Fruit fly (Drosophila melanogaster) whole organism, embryonic: ENCODE results near the gene mRpL4.
A peak's percentile ranks its signal among the peaks of the same experiment; 100 is the strongest.

Source experiments
- CG10274 ChIP-seq: fragments of 200-800 bp; sonication (Bioruptor generic); optimal IDR thresholded peaks from 3 replicates; lab custom pipeline; 2017; ENCODE audit warnings: missing biosample characterization, mild to moderate bottlenecking, missing genetic modification characterization
- CG11093 ChIP-seq: fragments of 200-800 bp; sonication (Bioruptor generic); IDR thresholded peaks from 3 replicates; pipeline ENCODE4 v1.3.6; 2022; ENCODE audit warnings: missing biosample characterization, missing genetic modification characterization
- CG12104 ChIP-seq: fragments of 200-800 bp; sonication (Bioruptor generic); optimal IDR thresholded peaks from 3 replicates; lab custom pipeline; 2016; ENCODE audit warnings: missing biosample characterization, missing genetic modification characterization
- CG12744 ChIP-seq: fragments of 200-800 bp; sonication (Bioruptor generic); optimal IDR thresholded peaks from 2 replicates; lab custom pipeline; 2016; ENCODE audit warnings: missing biosample characterization, missing genetic modification characterization
- CG12769 ChIP-seq: fragments of 200-800 bp; sonication (Bioruptor generic); optimal IDR thresholded peaks from 2 replicates; lab custom pipeline; 2019; ENCODE audit warnings: missing biosample characterization, mild to moderate bottlenecking, missing genetic modification characterization, moderate library complexity
- CG13775 ChIP-seq: fragments of 200-800 bp; sonication (Bioruptor generic); optimal IDR thresholded peaks from 3 replicates; lab custom pipeline; 2017; ENCODE audit warnings: missing biosample characterization, mild to moderate bottlenecking, missing genetic modification characterization
- CG14710 ChIP-seq: fragments of 200-800 bp; sonication (Bioruptor generic); optimal IDR thresholded peaks from 3 replicates; lab custom pipeline; 2019; ENCODE audit warnings: missing biosample characterization, mild to moderate bottlenecking, missing genetic modification characterization, moderate library complexity
- CG1792 ChIP-seq: fragments of 200-800 bp; sonication (Bioruptor generic); optimal IDR thresholded peaks from 2 replicates; lab custom pipeline; 2016; ENCODE audit warnings: missing biosample characterization, missing genetic modification characterization
- CG18476 ChIP-seq: fragments of 200-800 bp; sonication (Bioruptor generic); optimal IDR thresholded peaks from 2 replicates; lab custom pipeline; 2016; ENCODE audit warnings: missing biosample characterization, mild to moderate bottlenecking, missing genetic modification characterization
- CG32772 ChIP-seq: fragments of 200-800 bp; sonication (Bioruptor generic); IDR thresholded peaks from 2 replicates; pipeline ENCODE4 v1.3.6; 2022; ENCODE audit warnings: missing biosample characterization, missing genetic modification characterization
- CG3726 ChIP-seq: fragments of 200-800 bp; sonication (Bioruptor generic); IDR thresholded peaks from 3 replicates; pipeline ENCODE4, ENCODE4 v1.3.6; 2022; ENCODE audit warnings: missing biosample characterization, missing genetic modification characterization
- CG4282 ChIP-seq: fragments of 200-800 bp; sonication (Bioruptor generic); optimal IDR thresholded peaks from 2 replicates; lab custom pipeline; 2016; ENCODE audit warnings: missing biosample characterization, missing genetic modification characterization
- CG4404 ChIP-seq: fragments of 200-800 bp; sonication (Bioruptor generic); IDR thresholded peaks from 2 replicates; pipeline ENCODE4 v1.3.6; 2022; ENCODE audit warnings: missing biosample characterization, missing genetic modification characterization
- CG8089 ChIP-seq: fragments of 200-800 bp; sonication (Bioruptor generic); optimal IDR thresholded peaks from 3 replicates; lab custom pipeline; 2016; ENCODE audit warnings: missing biosample characterization, missing genetic modification characterization
- Dek ChIP-seq: fragments of 200-800 bp; sonication (Bioruptor generic); optimal IDR thresholded peaks from 3 replicates; lab custom pipeline; 2019; ENCODE audit warnings: missing biosample characterization, mild to moderate bottlenecking, missing genetic modification characterization, moderate library complexity
- Dll ChIP-seq: fragments of 200-800 bp; sonication (Bioruptor generic); IDR thresholded peaks from 4 replicates; pipeline ENCODE4 v1.3.6; 2022; ENCODE audit warnings: missing biosample characterization, missing genetic modification characterization; ENCODE audit not compliant: partially characterized antibody
- Elba2 ChIP-seq: fragments of 200-800 bp; sonication (Bioruptor generic); optimal IDR thresholded peaks from 3 replicates; lab custom pipeline; 2016; ENCODE audit warnings: missing biosample characterization, missing genetic modification characterization
- H15 ChIP-seq: fragments of 200-800 bp; sonication (Bioruptor generic); IDR thresholded peaks from 3 replicates; pipeline ENCODE4 v1.3.6; 2022; ENCODE audit warnings: missing biosample characterization, missing genetic modification characterization
- HLH4C ChIP-seq: fragments of 200-800 bp; sonication (Bioruptor generic); IDR thresholded peaks from 3 replicates; pipeline ENCODE4 v1.3.6; 2022; ENCODE audit warnings: missing biosample characterization, missing genetic modification characterization; ENCODE audit not compliant: partially characterized antibody
- Jarid2 ChIP-seq: fragments of 200-800 bp; sonication (Bioruptor generic); optimal IDR thresholded peaks from 3 replicates; lab custom pipeline; 2017; ENCODE audit warnings: mild to moderate bottlenecking, missing biosample characterization, missing genetic modification reagents, missing genetic modification characterization
- Lhr ChIP-seq: fragments of 200-800 bp; sonication (Bioruptor generic); optimal IDR thresholded peaks from 3 replicates; lab custom pipeline; 2017; ENCODE audit warnings: mild to moderate bottlenecking, missing biosample characterization, missing genetic modification reagents, missing genetic modification characterization
- Lim3 ChIP-seq: fragments of 200-800 bp; sonication (Bioruptor generic); IDR thresholded peaks from 2 replicates; pipeline ENCODE4 v1.3.6; 2022; ENCODE audit warnings: missing biosample characterization, missing genetic modification characterization
- Mes4 ChIP-seq: fragments of 200-800 bp; sonication (Bioruptor generic); optimal IDR thresholded peaks from 2 replicates; lab custom pipeline; 2016; ENCODE audit warnings: missing biosample characterization, missing genetic modification characterization
- Nf-YB ChIP-seq: fragments of 200-800 bp; sonication (Bioruptor generic); optimal IDR thresholded peaks from 3 replicates; lab custom pipeline; 2019; ENCODE audit warnings: missing biosample characterization, mild to moderate bottlenecking, missing genetic modification characterization, moderate library complexity
- NfI ChIP-seq: fragments of 200-800 bp; sonication (Bioruptor generic); optimal IDR thresholded peaks from 3 replicates; lab custom pipeline; 2018; ENCODE audit warnings: missing biosample characterization, mild to moderate bottlenecking, missing genetic modification characterization, moderate library complexity
- Oli ChIP-seq: fragments of 200-800 bp; sonication (Bioruptor generic); optimal IDR thresholded peaks from 2 replicates; lab custom pipeline; 2018; ENCODE audit warnings: missing biosample characterization, mild to moderate bottlenecking, missing genetic modification characterization, moderate library complexity
- Pdp1 ChIP-seq, 2 experiments: fragments of 200-800 bp; sonication (Bioruptor generic); optimal IDR thresholded peaks; 3 replicates each; lab custom pipeline; 2016; ENCODE audit warnings: missing biosample characterization in 2 of 2, missing genetic modification characterization in 2 of 2, mild to moderate bottlenecking in 1 of 2, moderate library complexity in 1 of 2
- Vsx1 ChIP-seq: fragments of 200-800 bp; sonication (Bioruptor generic); optimal IDR thresholded peaks from 2 replicates; lab custom pipeline; 2017; ENCODE audit warnings: missing biosample characterization, mild to moderate bottlenecking, missing genetic modification characterization, missing genetic modification reagents
- az2 ChIP-seq: fragments of 200-800 bp; sonication (Bioruptor generic); optimal IDR thresholded peaks from 3 replicates; lab custom pipeline; 2016; ENCODE audit warnings: missing biosample characterization, missing genetic modification characterization
- br ChIP-seq: fragments of >200 bp; optimal IDR thresholded peaks from 2 replicates; lab custom pipeline; 2017
- cg ChIP-seq: fragments of 200-800 bp; sonication (Bioruptor generic); optimal IDR thresholded peaks from 3 replicates; lab custom pipeline; 2019; ENCODE audit warnings: missing biosample characterization, mild to moderate bottlenecking, missing genetic modification characterization, moderate library complexity
- eve ChIP-seq, 2 experiments: fragments of >200 bp; optimal IDR thresholded peaks; 2 replicates each; lab custom pipeline; 2017; ENCODE audit warnings: missing biosample characterization in 2 of 2, missing genetic modification characterization in 2 of 2
- eyg ChIP-seq: fragments of 200-800 bp; sonication (Bioruptor generic); optimal IDR thresholded peaks from 3 replicates; lab custom pipeline; 2016; ENCODE audit warnings: missing biosample characterization, missing genetic modification characterization
- fd3F ChIP-seq: fragments of 200-800 bp; sonication (Bioruptor generic); optimal IDR thresholded peaks from 2 replicates; lab custom pipeline; 2018; ENCODE audit warnings: missing biosample characterization, mild to moderate bottlenecking, missing genetic modification characterization, moderate library complexity
- gsb ChIP-seq: fragments of 200-800 bp; sonication (Bioruptor generic); IDR thresholded peaks from 2 replicates; pipeline ENCODE4 v1.3.6; 2022; ENCODE audit warnings: missing biosample characterization, missing genetic modification characterization
- h ChIP-seq: fragments of >200 bp; optimal IDR thresholded peaks from 2 replicates; lab custom pipeline; 2017
- ham ChIP-seq: fragments of 200-800 bp; sonication (Bioruptor generic); IDR thresholded peaks from 2 replicates; pipeline ENCODE4 v1.3.6; 2022; ENCODE audit warnings: missing biosample characterization, missing genetic modification characterization
- inv ChIP-seq: fragments of 200-800 bp; sonication (Bioruptor generic); IDR thresholded peaks from 2 replicates; pipeline ENCODE4 v1.3.6; 2022; ENCODE audit warnings: missing biosample characterization, missing genetic modification characterization; ENCODE audit not compliant: partially characterized antibody
- kni ChIP-seq: fragments of 200-800 bp; sonication (Bioruptor generic); optimal IDR thresholded peaks from 3 replicates; lab custom pipeline; 2017; ENCODE audit warnings: mild to moderate bottlenecking, missing biosample characterization, missing genetic modification reagents, missing genetic modification characterization
- lab ChIP-seq: fragments of 200-800 bp; sonication (Bioruptor generic); optimal IDR thresholded peaks from 3 replicates; lab custom pipeline; 2017; ENCODE audit warnings: missing biosample characterization, missing genetic modification characterization, mild to moderate bottlenecking, moderate library complexity, missing genetic modification reagents
- pnt ChIP-seq: fragments of 200-800 bp; sonication (Bioruptor generic); optimal IDR thresholded peaks from 3 replicates; lab custom pipeline; 2016; ENCODE audit warnings: missing biosample characterization, missing genetic modification characterization
- sd ChIP-seq: fragments of 200-800 bp; sonication (Bioruptor generic); optimal IDR thresholded peaks from 3 replicates; lab custom pipeline; 2018; ENCODE audit warnings: missing biosample characterization, mild to moderate bottlenecking, missing genetic modification characterization, moderate library complexity
- seq ChIP-seq: fragments of 200-800 bp; sonication (Bioruptor generic); IDR thresholded peaks from 2 replicates; pipeline ENCODE4 v1.3.6; 2022; ENCODE audit warnings: missing biosample characterization, missing genetic modification characterization
- shn ChIP-seq: fragments of 200-800 bp; sonication (Bioruptor generic); optimal IDR thresholded peaks from 3 replicates; lab custom pipeline; 2016; ENCODE audit warnings: missing biosample characterization, missing genetic modification characterization
- sob ChIP-seq: fragments of 200-800 bp; sonication (Bioruptor generic); IDR thresholded peaks from 2 replicates; pipeline ENCODE4 v1.3.6; 2022; ENCODE audit warnings: missing biosample characterization, missing genetic modification characterization
- tap ChIP-seq: fragments of 200-800 bp; optimal IDR thresholded peaks from 3 replicates; lab custom pipeline; 2019; ENCODE audit warnings: missing biosample characterization, mild to moderate bottlenecking, missing genetic modification characterization, moderate library complexity
- tgo ChIP-seq: fragments of 200-800 bp; sonication (Bioruptor generic); IDR thresholded peaks from 3 replicates; pipeline ENCODE4 v1.3.6; 2022; ENCODE audit warnings: missing biosample characterization, missing genetic modification characterization
- toy ChIP-seq: fragments of 200-800 bp; sonication (Bioruptor generic); IDR thresholded peaks from 2 replicates; pipeline ENCODE4 v1.3.6; 2022; ENCODE audit warnings: missing biosample characterization, missing genetic modification characterization
- vvl ChIP-seq: fragments of 200-800 bp; sonication (Bioruptor generic); IDR thresholded peaks from 2 replicates; pipeline ENCODE4 v1.3.6; 2022; ENCODE audit warnings: missing biosample characterization, missing genetic modification characterization

The mRpL4 gene

dm6 chr2L:16284306-16285299, 44.3 kb downstream of the mRpL4 start (continued):
- TF ChIP-seq h (lab: Kevin White, UChicago) (no peak), tap (tag; lab: Kevin White, UChicago) (no peak), CG12769 (tag; lab: Kevin White, UChicago) (peak; percentile 79), CG14710 (tag; lab: Kevin White, UChicago) (no peak), az2 (GFP tag; lab: Kevin White, UChicago) (no peak), shn (GFP tag; lab: Kevin White, UChicago) (no peak), Vsx1 (GFP tag; lab: Kevin White, UChicago) (peak; percentile 40), eve (GFP tag; optimal IDR thresholded peaks at IDR 0.05; lab: Kevin White, UChicago) (peak in 1 of 2 experiments; percentile 85), Oli (tag; lab: Kevin White, UChicago) (peak; percentile 56), eyg (GFP tag; lab: Kevin White, UChicago) (peak; percentile 2), CG11093 (GFP tag; lab: Robert Waterston, UW) (no peak), CG8089 (GFP tag; lab: Kevin White, UChicago) (peak; percentile 13), pnt (no peak), CG18476 (GFP tag; lab: Kevin White, UChicago) (peak; percentile 25), kni (peak; percentile 84), CG4282 (GFP tag; lab: Kevin White, UChicago) (peak; percentile 9), Dll (GFP tag; lab: Robert Waterston, UW) (no peak), CG13775 (peak; percentile 61), Lhr (GFP tag; lab: Kevin White, UChicago) (no peak), Mes4 (GFP tag; lab: Kevin White, UChicago) (no peak), inv (no peak), HLH4C (GFP tag; lab: Robert Waterston, UW) (no peak), Pdp1 (GFP tag; optimal IDR thresholded peaks at IDR 0.05; lab: Kevin White, UChicago) (peak in 1 of 2 experiments; percentile 54), CG10274 (GFP tag; lab: Kevin White, UChicago) (no peak), NfI (GFP tag; lab: Kevin White, UChicago) (peak; percentile 42), CG32772 (no peak), ham (GFP tag; lab: Robert Waterston, UW) (no peak), Nf-YB (GFP tag; lab: Kevin White, UChicago) (peak; percentile 18), H15 (no peak), CG4404 (GFP tag; lab: Robert Waterston, UW) (no peak), seq (no peak), br (lab: Kevin White, UChicago) (no peak), CG1792 (GFP tag; lab: Kevin White, UChicago) (peak; percentile 3), toy (GFP tag; lab: Robert Waterston, UW) (no peak), vvl (GFP tag; lab: Robert Waterston, UW) (no peak), Elba2 (GFP tag; lab: Kevin White, UChicago) (no peak), CG12104 (GFP tag; lab: Kevin White, UChicago) (peak; percentile 0), CG3726 (GFP tag; lab: Robert Waterston, UW) (no peak), tgo (GFP tag; lab: Robert Waterston, UW) (no peak), gsb (GFP tag; lab: Robert Waterston, UW) (no peak), Jarid2 (GFP tag; lab: Kevin White, UChicago) (peak; percentile 30), Lim3 (GFP tag; lab: Robert Waterston, UW) (no peak), Dek (tag; lab: Kevin White, UChicago) (peak; percentile 59), sd (tag; lab: Kevin White, UChicago) (peak; percentile 41), fd3F (no peak), CG12744 (GFP tag; lab: Kevin White, UChicago) (peak; percentile 13), lab (peak; percentile 85), sob (GFP tag; lab: Robert Waterston, UW) (no peak), cg (peak; percentile 62)
